Fruit fly (Drosophila melanogaster): Measurements from ENCODE around the gene odd.

Gene odd

DNA sequence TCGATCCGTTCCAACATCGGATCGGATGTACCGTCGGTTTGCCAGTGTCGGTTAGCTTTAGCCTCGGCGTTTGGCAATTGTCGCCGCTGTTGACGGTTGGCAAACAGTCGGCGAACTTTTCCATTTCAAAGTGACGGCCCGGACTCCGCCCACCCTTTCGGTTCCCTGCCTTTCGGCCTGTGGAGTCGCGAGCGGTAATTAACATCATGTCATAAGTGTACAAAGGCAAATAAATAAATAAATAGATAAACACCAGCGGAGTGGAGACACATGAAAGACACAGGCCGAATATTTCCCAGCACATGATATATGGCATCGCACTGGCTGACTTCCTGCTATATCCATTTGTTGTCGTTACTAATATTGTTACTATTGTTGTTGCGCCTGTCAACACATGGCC, 2.2 kb upstream of the odd start:
- TF ChIP-seq tai (GFP tag; optimal IDR thresholded peaks at IDR 0.05) (no peak), lola (GFP tag; optimal IDR thresholded peaks at IDR 0.05) (no peak), Dfd (GFP tag; optimal IDR thresholded peaks at IDR 0.05) (no peak), OdsH (GFP tag; optimal IDR thresholded peaks at IDR 0.05) (no peak), Hr83 (GFP tag; optimal IDR thresholded peaks at IDR 0.05; ENCODE audit: poor library complexity, severe bottlenecking) (no peak), brk (GFP tag; optimal IDR thresholded peaks at IDR 0.05) (no peak), CG9705 (GFP tag; optimal IDR thresholded peaks at IDR 0.05) (no peak), Abd-B (GFP tag; optimal IDR thresholded peaks at IDR 0.05) (no peak), Hnf4 (GFP tag; optimal IDR thresholded peaks at IDR 0.05) (no peak), N (GFP tag; optimal IDR thresholded peaks at IDR 0.05) (no peak), Mio (GFP tag; optimal IDR thresholded peaks at IDR 0.05) (no peak), dsf (GFP tag; optimal IDR thresholded peaks at IDR 0.05; ENCODE audit: borderline replicate concordance) (no peak), HLH106 (tag; optimal IDR thresholded peaks at IDR 0.05) (no peak), Sp1 (GFP tag; optimal IDR thresholded peaks at IDR 0.05) (no peak), sage (GFP tag; optimal IDR thresholded peaks at IDR 0.05) (no peak), Jra (GFP tag; optimal IDR thresholded peaks at IDR 0.05) (no peak), dmrt93B (GFP tag; optimal IDR thresholded peaks at IDR 0.05) (no peak)

DNA sequence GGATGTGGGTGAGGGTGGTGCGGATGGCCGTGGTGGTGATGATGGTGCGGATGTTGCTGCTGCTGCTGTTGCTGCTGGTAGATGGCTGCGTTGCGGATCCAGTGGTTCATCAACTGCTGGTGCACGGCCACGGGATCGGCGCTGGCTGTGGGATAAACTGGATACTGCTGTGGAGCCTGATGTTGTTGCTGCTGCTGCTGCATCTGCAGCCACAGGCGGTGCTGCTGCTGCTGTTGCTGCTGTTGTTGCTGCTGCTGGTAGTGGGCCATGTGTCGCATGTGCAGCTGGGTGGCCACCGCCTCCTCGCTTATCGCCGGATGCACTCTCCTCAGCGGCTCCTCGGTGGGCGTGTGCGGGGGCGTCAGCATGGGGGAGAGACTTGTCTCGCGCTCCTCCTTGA, 883 bp downstream of the odd start:
- TF ChIP-seq Sp1 (GFP tag; optimal IDR thresholded peaks at IDR 0.05) = no peak
- TF ChIP-seq Dfd (GFP tag; optimal IDR thresholded peaks at IDR 0.05) = peak; percentile 93
- TF ChIP-seq CG32264 (GFP tag; optimal IDR thresholded peaks at IDR 0.05) = no peak

DNA sequence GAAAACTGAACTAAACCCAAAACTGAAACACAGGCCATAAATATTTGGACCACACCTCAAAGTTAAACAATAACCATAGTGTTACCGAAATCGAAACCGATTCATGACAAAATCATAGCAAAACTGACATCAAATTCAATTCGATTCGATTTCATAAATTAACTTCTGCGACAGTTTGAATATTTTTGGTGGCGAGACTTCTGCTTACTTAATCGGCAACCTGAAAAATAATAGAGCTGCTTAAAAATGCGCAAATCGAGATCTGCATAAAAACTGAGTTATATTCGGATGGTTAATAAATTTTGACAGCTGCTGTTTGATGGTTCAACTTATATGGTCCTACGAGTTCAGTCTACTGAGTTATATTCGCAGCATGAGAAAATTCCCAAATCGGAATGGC, 3.0 kb downstream of the odd start:
- TF ChIP-seq Sp1 (GFP tag; optimal IDR thresholded peaks at IDR 0.05) (no peak), Rel (GFP tag; optimal IDR thresholded peaks at IDR 0.05) (no peak), Rel (tag; optimal IDR thresholded peaks at IDR 0.05) (no peak), Jra (GFP tag; optimal IDR thresholded peaks at IDR 0.05) (no peak), jim (GFP tag; optimal IDR thresholded peaks at IDR 0.05) (no peak), Hr83 (GFP tag; optimal IDR thresholded peaks at IDR 0.05; ENCODE audit: poor library complexity, severe bottlenecking) (no peak), brk (GFP tag; optimal IDR thresholded peaks at IDR 0.05) (no peak), CG32264 (GFP tag; optimal IDR thresholded peaks at IDR 0.05) (no peak), lola (GFP tag; optimal IDR thresholded peaks at IDR 0.05) (no peak), Abd-B (GFP tag; optimal IDR thresholded peaks at IDR 0.05) (no peak), CrebA (GFP tag; optimal IDR thresholded peaks at IDR 0.05; ENCODE audit: borderline replicate concordance) (no peak), ey (GFP tag; optimal IDR thresholded peaks at IDR 0.05) (no peak), Dif (GFP tag; optimal IDR thresholded peaks at IDR 0.05; ENCODE audit: partially characterized antibody) (no peak), sv (GFP tag; optimal IDR thresholded peaks at IDR 0.05) (no peak), fru (GFP tag; optimal IDR thresholded peaks at IDR 0.05) (no peak), Mio (GFP tag; optimal IDR thresholded peaks at IDR 0.05) (no peak), Dfd (GFP tag; optimal IDR thresholded peaks at IDR 0.05) (no peak)

DNA sequence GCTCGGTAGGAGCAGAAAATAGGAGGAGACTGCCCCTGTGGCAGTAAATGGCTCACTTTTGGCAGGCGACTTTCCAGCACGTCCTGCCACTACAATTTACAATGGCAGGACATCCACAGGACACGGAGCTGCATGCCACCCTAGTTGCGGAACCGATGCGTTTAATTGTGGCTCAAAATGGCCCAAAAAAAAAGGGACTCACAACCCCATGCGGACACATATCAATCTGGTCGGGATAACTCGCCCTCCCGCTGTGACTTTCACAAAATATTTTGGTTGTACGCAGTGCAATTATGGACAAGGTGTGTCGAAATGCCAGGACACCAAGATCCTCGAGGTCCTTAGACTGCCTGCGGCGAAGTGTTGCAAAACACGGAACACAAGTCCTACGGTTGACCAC, 4.0 kb downstream of the odd start:
- TF ChIP-seq Sp1 (GFP tag; optimal IDR thresholded peaks at IDR 0.05) (no peak), Hr83 (GFP tag; optimal IDR thresholded peaks at IDR 0.05; ENCODE audit: poor library complexity, severe bottlenecking) (no peak), sv (GFP tag; optimal IDR thresholded peaks at IDR 0.05) (no peak), N (GFP tag; optimal IDR thresholded peaks at IDR 0.05) (no peak)

DNA sequence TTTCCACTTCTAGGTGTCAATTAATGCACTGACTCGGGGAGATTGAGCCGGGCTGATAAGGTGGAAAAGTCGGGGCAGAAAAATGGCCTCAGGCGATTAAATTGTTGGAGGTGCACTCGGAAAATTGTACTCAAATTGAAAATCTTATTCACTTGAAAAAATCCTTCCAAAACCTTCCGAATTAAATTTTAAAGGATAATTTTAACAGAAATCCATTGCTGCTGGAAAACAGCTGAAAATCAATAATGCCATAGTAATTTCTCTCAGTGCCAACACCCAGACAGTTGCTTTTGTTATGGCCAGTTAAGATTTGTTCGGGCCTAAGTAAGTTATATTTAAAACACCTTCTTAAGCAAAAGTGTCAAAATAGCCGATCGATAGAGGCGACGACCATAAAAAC, 5.7 kb downstream of the odd start:
- TF ChIP-seq h (GFP tag; optimal IDR thresholded peaks at IDR 0.05) = no peak
- no peak for TF ChIP-seq tai (GFP tag; optimal IDR thresholded peaks at IDR 0.05)
- no peak for TF ChIP-seq usp (GFP tag; optimal IDR thresholded peaks at IDR 0.05)
- TF ChIP-seq Hr78 (GFP tag; optimal IDR thresholded peaks at IDR 0.05) = no peak
- TF ChIP-seq sv (GFP tag; optimal IDR thresholded peaks at IDR 0.05) = no peak
- no peak for TF ChIP-seq GATAd (GFP tag; optimal IDR thresholded peaks at IDR 0.05)
- no peak for TF ChIP-seq Abd-B (GFP tag; optimal IDR thresholded peaks at IDR 0.05)
- no peak for TF ChIP-seq dmrt93B (GFP tag; optimal IDR thresholded peaks at IDR 0.05)
- TF ChIP-seq CG32264 (GFP tag; optimal IDR thresholded peaks at IDR 0.05) = no peak
- TF ChIP-seq Dfd (GFP tag; optimal IDR thresholded peaks at IDR 0.05) = no peak
- TF ChIP-seq fru (GFP tag; optimal IDR thresholded peaks at IDR 0.05) = no peak
- no peak for TF ChIP-seq Myc (optimal IDR thresholded peaks at IDR 0.05)
- TF ChIP-seq HLH106 (tag; optimal IDR thresholded peaks at IDR 0.05) = no peak
- no peak for TF ChIP-seq Sp1 (GFP tag; optimal IDR thresholded peaks at IDR 0.05)
- no peak for TF ChIP-seq Hnf4 (GFP tag; optimal IDR thresholded peaks at IDR 0.05)
- TF ChIP-seq woc (GFP tag; optimal IDR thresholded peaks at IDR 0.05) = no peak
- no peak for TF ChIP-seq Rel (GFP tag; optimal IDR thresholded peaks at IDR 0.05)
- TF ChIP-seq Rel (tag; optimal IDR thresholded peaks at IDR 0.05) = no peak
- no peak for TF ChIP-seq pan (optimal IDR thresholded peaks at IDR 0.05)
- no peak for TF ChIP-seq foxo (GFP tag; optimal IDR thresholded peaks at IDR 0.05)
